Worm (Caenorhabditis elegans) whole organism, L1 larva: Measurements from ENCODE around the gene sup-18.

Experiments
- C16A3.4 ChIP-seq: fragments of 150-350 bp; optimal IDR thresholded peaks from 2 replicates; lab custom pipeline; 2014; ENCODE audit warnings: missing biosample characterization, missing genetic modification characterization
- F16B12.6 ChIP-seq: fragments of 150-350 bp; optimal IDR thresholded peaks from 2 replicates; lab custom pipeline; 2014; ENCODE audit warnings: missing biosample characterization, missing genetic modification characterization
- aly-2 ChIP-seq: fragments of 150-350 bp; optimal IDR thresholded peaks from 2 replicates; lab custom pipeline; 2014; ENCODE audit warnings: missing biosample characterization, missing genetic modification characterization
- ama-1 ChIP-seq: fragments of 150-350 bp; optimal IDR thresholded peaks from 2 replicates; lab custom pipeline; 2014
- ceh-63 ChIP-seq: fragments of 200-800 bp; sonication (Bioruptor generic); optimal IDR thresholded peaks from 2 replicates; lab custom pipeline; 2018; ENCODE audit warnings: mild to moderate bottlenecking, missing genetic modification characterization, missing compliant biosample characterization
- ceh-82 ChIP-seq, 3 experiments: fragments of 150-350 bp in 1 of 3; sonication (generic microtip) in 2 of 3; optimal IDR thresholded peaks; 2 replicates each; lab custom pipeline; 2014 to 2017; ENCODE audit warnings: missing biosample characterization in 3 of 3, missing genetic modification characterization in 3 of 3
- ceh-88 ChIP-seq: fragments of 200-800 bp; sonication (Bioruptor generic); IDR thresholded peaks from 2 replicates; pipeline ENCODE4 v1.3.6; 2022; ENCODE audit warnings: missing genetic modification characterization, missing compliant biosample characterization
- ceh-90 ChIP-seq: sonication (generic microtip); optimal IDR thresholded peaks from 2 replicates; lab custom pipeline; 2016; ENCODE audit warnings: missing genetic modification characterization, missing compliant biosample characterization
- ces-1 ChIP-seq: fragments of 150-350 bp; optimal IDR thresholded peaks from 2 replicates; lab custom pipeline; 2014; ENCODE audit warnings: missing biosample characterization, missing genetic modification reagents, missing genetic modification characterization
- dpl-1 ChIP-seq, 3 experiments: fragments of 150-350 bp in 2 of 3; sonication (generic microtip) in 1 of 3; optimal IDR thresholded peaks; 2 replicates each; lab custom pipeline; 2014 to 2017; ENCODE audit warnings: missing biosample characterization in 3 of 3, missing genetic modification characterization in 3 of 3, missing genetic modification reagents in 3 of 3
- dsc-1 ChIP-seq: sonication (generic microtip); optimal IDR thresholded peaks from 2 replicates; lab custom pipeline; 2016; ENCODE audit warnings: mild to moderate bottlenecking, missing genetic modification characterization, missing compliant biosample characterization
- efl-1 ChIP-seq, 4 experiments: fragments of 150-350 bp; optimal IDR thresholded peaks in 3 of 4; peaks in 1 of 4; 1 replicate in 1 of 4; 2 replicates in 3 of 4; lab custom pipeline; 2014; ENCODE audit warnings: missing biosample characterization in 2 of 4, missing genetic modification characterization in 2 of 4, missing genetic modification reagents in 2 of 4
- elt-2 ChIP-seq: sonication (generic microtip); optimal IDR thresholded peaks from 2 replicates; lab custom pipeline; 2016; ENCODE audit warnings: missing genetic modification characterization, mild to moderate bottlenecking, inconsistent platforms, missing compliant biosample characterization, missing genetic modification reagents
- ets-5 ChIP-seq: fragments of 200-800 bp; sonication (Bioruptor generic); IDR thresholded peaks from 2 replicates; pipeline ENCODE4 v1.3.6; 2022; ENCODE audit warnings: missing genetic modification characterization, missing compliant biosample characterization
- fkh-10 ChIP-seq: sonication (generic microtip); optimal IDR thresholded peaks from 2 replicates; lab custom pipeline; 2017; ENCODE audit warnings: missing biosample characterization, missing genetic modification reagents, missing genetic modification characterization
- fkh-8 ChIP-seq: sonication (generic microtip); optimal IDR thresholded peaks from 2 replicates; lab custom pipeline; 2016; ENCODE audit warnings: mild to moderate bottlenecking, missing genetic modification characterization, missing compliant biosample characterization
- hlh-4 ChIP-seq: sonication (generic microtip); optimal IDR thresholded peaks from 2 replicates; lab custom pipeline; 2016; ENCODE audit warnings: mild to moderate bottlenecking, missing genetic modification characterization, missing compliant biosample characterization
- hpl-2 ChIP-seq: fragments of 150-350 bp; optimal IDR thresholded peaks from 2 replicates; lab custom pipeline; 2014; ENCODE audit warnings: missing biosample characterization, missing genetic modification reagents, missing genetic modification characterization
- irx-1 ChIP-seq: sonication (generic microtip); optimal IDR thresholded peaks from 2 replicates; lab custom pipeline; 2016; ENCODE audit warnings: missing genetic modification characterization, missing compliant biosample characterization
- jun-1 ChIP-seq: fragments of 150-350 bp; optimal IDR thresholded peaks from 2 replicates; lab custom pipeline; 2014; ENCODE audit warnings: missing biosample characterization, missing genetic modification reagents, missing genetic modification characterization
- lin-13 ChIP-seq: fragments of 150-350 bp; optimal IDR thresholded peaks from 2 replicates; lab custom pipeline; 2014; ENCODE audit warnings: missing biosample characterization, missing genetic modification reagents, missing genetic modification characterization
- lin-14 ChIP-seq: fragments of 200-800 bp; sonication (Bioruptor generic); optimal IDR thresholded peaks from 2 replicates; lab custom pipeline; 2018; ENCODE audit warnings: mild to moderate bottlenecking, missing genetic modification characterization, moderate library complexity, missing compliant biosample characterization
- lin-15B ChIP-seq: fragments of 150-350 bp; sonication (generic microtip); optimal IDR thresholded peaks from 3 replicates; lab custom pipeline; 2014; ENCODE audit warnings: missing biosample characterization, missing genetic modification characterization
- lin-35 ChIP-seq, 2 experiments: fragments of 150-350 bp; optimal IDR thresholded peaks; 2 replicates each; lab custom pipeline; 2014; ENCODE audit warnings: missing biosample characterization in 2 of 2, missing genetic modification characterization in 2 of 2, missing genetic modification reagents in 2 of 2
- lin-39 ChIP-seq: fragments of 150-350 bp; optimal IDR thresholded peaks from 2 replicates; lab custom pipeline; 2014; ENCODE audit warnings: missing biosample characterization, missing genetic modification reagents, missing genetic modification characterization
- lir-3 ChIP-seq: sonication (generic microtip); optimal IDR thresholded peaks from 2 replicates; lab custom pipeline; 2016; ENCODE audit warnings: mild to moderate bottlenecking, missing genetic modification characterization, moderate library complexity, missing compliant biosample characterization; ENCODE audit not compliant: poor library complexity
- mab-9 ChIP-seq: fragments of 200-800 bp; sonication (Bioruptor generic); IDR thresholded peaks from 2 replicates; pipeline ENCODE4 v1.3.6; 2022; ENCODE audit warnings: missing genetic modification reagents, missing genetic modification characterization, missing compliant biosample characterization
- mep-1 ChIP-seq: fragments of 150-350 bp; optimal IDR thresholded peaks from 2 replicates; lab custom pipeline; 2014; ENCODE audit warnings: missing biosample characterization, missing genetic modification characterization
- nhr-11 ChIP-seq: fragments of 150-350 bp; optimal IDR thresholded peaks from 2 replicates; lab custom pipeline; 2014; ENCODE audit warnings: missing biosample characterization, missing genetic modification characterization
- nhr-20 ChIP-seq: sonication (generic microtip); optimal IDR thresholded peaks from 2 replicates; lab custom pipeline; 2016; ENCODE audit warnings: mild to moderate bottlenecking, missing genetic modification characterization, missing compliant biosample characterization
- nhr-237 ChIP-seq: fragments of 150-350 bp; optimal IDR thresholded peaks from 2 replicates; lab custom pipeline; 2014; ENCODE audit warnings: missing biosample characterization, missing genetic modification characterization
- nhr-28 ChIP-seq: fragments of 150-350 bp; optimal IDR thresholded peaks from 2 replicates; lab custom pipeline; 2014; ENCODE audit warnings: missing biosample characterization, missing genetic modification characterization
- nhr-71 ChIP-seq: sonication (generic microtip); optimal IDR thresholded peaks from 2 replicates; lab custom pipeline; 2016; ENCODE audit warnings: mild to moderate bottlenecking, missing genetic modification characterization, moderate library complexity, missing compliant biosample characterization
- nhr-76 ChIP-seq: sonication (generic microtip); optimal IDR thresholded peaks from 2 replicates; lab custom pipeline; 2017; ENCODE audit warnings: missing biosample characterization, missing genetic modification characterization
- nhr-84 ChIP-seq: sonication (generic microtip); optimal IDR thresholded peaks from 2 replicates; lab custom pipeline; 2017; ENCODE audit warnings: missing biosample characterization, missing genetic modification characterization
- nhr-85 ChIP-seq: sonication (generic microtip); peaks from one replicate; lab custom pipeline; 2016; ENCODE audit warnings: missing genetic modification characterization, inconsistent platforms, missing compliant biosample characterization
- pax-3 ChIP-seq: fragments of 200-800 bp; sonication (Bioruptor generic); optimal IDR thresholded peaks from 2 replicates; lab custom pipeline; 2018; ENCODE audit warnings: mild to moderate bottlenecking, missing genetic modification characterization, moderate library complexity, missing compliant biosample characterization
- pqm-1 ChIP-seq: sonication (generic microtip); optimal IDR thresholded peaks from 3 replicates; lab custom pipeline; 2017; ENCODE audit warnings: missing biosample characterization, missing genetic modification characterization
- rnt-1 ChIP-seq: sonication (generic microtip); optimal IDR thresholded peaks from 2 replicates; lab custom pipeline; 2016; ENCODE audit warnings: mild to moderate bottlenecking, missing genetic modification characterization, moderate library complexity, missing compliant biosample characterization
- skn-1 ChIP-seq: fragments of 150-350 bp; optimal IDR thresholded peaks from 2 replicates; lab custom pipeline; 2014; ENCODE audit warnings: missing biosample characterization, missing genetic modification characterization
- snpc-4 ChIP-seq: fragments of 150-350 bp; optimal IDR thresholded peaks from 2 replicates; lab custom pipeline; 2014; ENCODE audit warnings: missing biosample characterization, missing genetic modification characterization
- sox-4 ChIP-seq: sonication (generic microtip); optimal IDR thresholded peaks from 2 replicates; lab custom pipeline; 2016; ENCODE audit warnings: missing genetic modification characterization, missing compliant biosample characterization
- sup-37 ChIP-seq: fragments of 200-800 bp; sonication (Bioruptor generic); optimal IDR thresholded peaks from 2 replicates; lab custom pipeline; 2018; ENCODE audit warnings: mild to moderate bottlenecking, missing genetic modification characterization, missing compliant biosample characterization
- swsn-7 ChIP-seq: sonication (generic microtip); optimal IDR thresholded peaks from 2 replicates; lab custom pipeline; 2016; ENCODE audit warnings: missing genetic modification characterization, missing compliant biosample characterization
- tbx-2 ChIP-seq: sonication (generic microtip); optimal IDR thresholded peaks from 2 replicates; lab custom pipeline; 2016; ENCODE audit warnings: missing genetic modification characterization, missing compliant biosample characterization
- unc-86 ChIP-seq: sonication (generic microtip); optimal IDR thresholded peaks from 2 replicates; lab custom pipeline; 2016; ENCODE audit warnings: missing genetic modification characterization, missing compliant biosample characterization
- vab-15 ChIP-seq: sonication (generic microtip); optimal IDR thresholded peaks from 2 replicates; lab custom pipeline; 2017; ENCODE audit warnings: missing genotype, mild to moderate bottlenecking, missing genetic modification characterization, missing compliant biosample characterization
- zip-4 ChIP-seq: fragments of 200-800 bp; sonication (Bioruptor generic); optimal IDR thresholded peaks from 2 replicates; lab custom pipeline; 2018; ENCODE audit warnings: mild to moderate bottlenecking, missing genetic modification characterization, moderate library complexity, missing compliant biosample characterization
- ztf-4 ChIP-seq: fragments of 150-350 bp; optimal IDR thresholded peaks from 2 replicates; lab custom pipeline; 2014; ENCODE audit warnings: missing biosample characterization, missing genetic modification characterization

The sup-18 gene

ce11 chrIII:7832473-7832872 is 46.2 kb downstream of the sup-18 start:
- TF ChIP-seq irx-1 (tag; lab: Kevin White, UChicago) (no peak), nhr-237 (no peak), nhr-20 (no peak), dsc-1 (tag; lab: Kevin White, UChicago) (peak; percentile 96), fkh-8 (peak; percentile 3), pax-3 (peak; percentile 65), sox-4 (tag; lab: Kevin White, UChicago) (peak; percentile 38), nhr-28 (tag; lab: Kevin White, UChicago) (no peak)

- no peak for TF ChIP-seq ceh-88 (GFP tag; lab: Robert Waterston, UW)
- TF ChIP-seq F16B12.6 (tag; lab: Kevin White, UChicago) = peak; percentile 7
- no peak for TF ChIP-seq ceh-63 (GFP tag; lab: Kevin White, UChicago)
- no peak for TF ChIP-seq dsc-1 (tag; lab: Kevin White, UChicago)
- TF ChIP-seq mab-9 = no peak
- TF ChIP-seq rnt-1 (tag; lab: Kevin White, UChicago) = no peak
- TF ChIP-seq mep-1 (tag; lab: Kevin White, UChicago) = no peak
- TF ChIP-seq hlh-4 = no peak
- no peak for TF ChIP-seq ztf-4
- TF ChIP-seq fkh-10 (GFP tag; lab: Kevin White, UChicago) = no peak
- TF ChIP-seq ceh-82 (tag; optimal IDR thresholded peaks at IDR 0.05; lab: Kevin White, UChicago) = no peak
- no peak for TF ChIP-seq ces-1 (GFP tag; lab: Kevin White, UChicago)
- TF ChIP-seq sup-37 = no peak
- no peak for TF ChIP-seq nhr-85 (tag; lab: Kevin White, UChicago)
- no peak for TF ChIP-seq swsn-7 (tag; lab: Kevin White, UChicago)
- TF ChIP-seq lin-13 (GFP tag; lab: Kevin White, UChicago) = no peak
- TF ChIP-seq aly-2 = no peak
- TF ChIP-seq unc-86 (tag; lab: Kevin White, UChicago) = no peak
- no peak for TF ChIP-seq ets-5
- TF ChIP-seq elt-2 (tag; lab: Kevin White, UChicago) = no peak
- TF ChIP-seq C16A3.4 (tag; lab: Kevin White, UChicago) = peak; percentile 28
- TF ChIP-seq lin-15B (tag; lab: Kevin White, UChicago) = no peak
- TF ChIP-seq hpl-2 (GFP tag; lab: Kevin White, UChicago) = no peak
- TF ChIP-seq nhr-84 (tag; lab: Kevin White, UChicago) = no peak
- TF ChIP-seq snpc-4 (tag; lab: Kevin White, UChicago) = no peak
- TF ChIP-seq ceh-90 (tag; lab: Kevin White, UChicago) = no peak
- no peak for TF ChIP-seq pqm-1 (tag; lab: Kevin White, UChicago)
- TF ChIP-seq lir-3 (tag; lab: Kevin White, UChicago) = no peak
- no peak for TF ChIP-seq lin-14
- no peak for TF ChIP-seq zip-4 (GFP tag; lab: Kevin White, UChicago)
- no peak for TF ChIP-seq nhr-20
- peak; percentile 28 to 60 for TF ChIP-seq lin-35 (GFP tag; optimal IDR thresholded peaks at IDR 0.05; lab: Kevin White, UChicago)
- no peak for TF ChIP-seq nhr-76
- TF ChIP-seq nhr-71 (tag; lab: Kevin White, UChicago) = no peak
- no peak for TF ChIP-seq lin-39 (tag; lab: Kevin White, UChicago)
- peak; percentile 54 to 59 for TF ChIP-seq efl-1 (optimal IDR thresholded peaks at IDR 0.05; lab: Kevin White, UChicago)
- TF ChIP-seq efl-1 (GFP tag; optimal IDR thresholded peaks at IDR 0.05 in 1 of 2; lab: Kevin White, UChicago) = peak; percentile 39 to 73
- no peak for TF ChIP-seq tbx-2 (tag; lab: Kevin White, UChicago)
- no peak for TF ChIP-seq nhr-28 (tag; lab: Kevin White, UChicago)
- TF ChIP-seq vab-15 = no peak
- TF ChIP-seq dpl-1 (GFP tag; optimal IDR thresholded peaks at IDR 0.05; lab: Kevin White, UChicago) = peak; percentile 14 to 65 (median 51)
- no peak for TF ChIP-seq irx-1 (tag; lab: Kevin White, UChicago)
- TF ChIP-seq nhr-11 = no peak
- no peak for TF ChIP-seq jun-1
- TF ChIP-seq pax-3 = no peak
- TF ChIP-seq skn-1 (tag; lab: Kevin White, UChicago) = peak; percentile 4
- TF ChIP-seq ama-1 (lab: Kevin White, UChicago) = no peak
Observed at ce11 chrIII:7828576-7829461, 49.9 kb downstream of the sup-18 start, which contains the start of the genes egl-45 and kcmf-1. Gene egl-45 (minus strand): TSS chrIII:7828626. Gene kcmf-1 (plus strand): TSS chrIII:7829411.
